Worm (Caenorhabditis elegans) whole organism, mixed stage, embryonic: ENCODE data around the gene lin-18.

Experiments used
- M03D4.4 ChIP-seq: sonication (generic microtip); optimal IDR thresholded peaks from 2 replicates; lab custom pipeline; 2017; ENCODE audit warnings: mild to moderate bottlenecking, missing genetic modification characterization, missing compliant biosample characterization
- bed-3 ChIP-seq: fragments of 200-800 bp; sonication (Bioruptor generic); optimal IDR thresholded peaks from 3 replicates; lab custom pipeline; 2018; ENCODE audit warnings: mild to moderate bottlenecking, missing genetic modification characterization, moderate library complexity, missing compliant biosample characterization
- ceh-39 ChIP-seq: fragments of 150-350 bp; optimal IDR thresholded peaks from 2 replicates; lab custom pipeline; 2014; ENCODE audit warnings: missing biosample characterization, missing genetic modification characterization
- ceh-43 ChIP-seq: fragments of 200-800 bp; sonication (Bioruptor generic); optimal IDR thresholded peaks from 2 replicates; lab custom pipeline; 2018; ENCODE audit warnings: mild to moderate bottlenecking, missing genetic modification characterization, moderate library complexity, missing compliant biosample characterization
- ceh-83 ChIP-seq: fragments of 200-800 bp; sonication (Bioruptor generic); optimal IDR thresholded peaks from 2 replicates; lab custom pipeline; 2018; ENCODE audit warnings: mild to moderate bottlenecking, missing genetic modification characterization, missing compliant biosample characterization
- ces-1 ChIP-seq: fragments of 150-350 bp; optimal IDR thresholded peaks from 2 replicates; lab custom pipeline; 2014; ENCODE audit warnings: missing biosample characterization, missing genetic modification reagents, missing genetic modification characterization
- cnd-1 ChIP-seq: fragments of 200-800 bp; sonication (Bioruptor generic); optimal IDR thresholded peaks from 2 replicates; lab custom pipeline; 2018; ENCODE audit warnings: mild to moderate bottlenecking, missing genetic modification characterization, missing compliant biosample characterization
- drap-1 ChIP-seq: fragments of 200-800 bp; sonication (Bioruptor generic); optimal IDR thresholded peaks from 3 replicates; lab custom pipeline; 2018; ENCODE audit warnings: mild to moderate bottlenecking, missing genetic modification characterization, missing compliant biosample characterization
- elt-1 ChIP-seq: sonication (generic microtip); optimal IDR thresholded peaks from 2 replicates; lab custom pipeline; 2017; ENCODE audit warnings: missing genetic modification characterization, mild to moderate bottlenecking, missing compliant biosample characterization, antibody characterized with exemption, moderate library complexity, borderline replicate concordance; ENCODE audit not compliant: insufficient read depth
- elt-3 ChIP-seq: fragments of 150-350 bp; optimal IDR thresholded peaks from 2 replicates; lab custom pipeline; 2014; ENCODE audit warnings: missing biosample characterization, missing genetic modification characterization
- flh-1 ChIP-seq: fragments of 200-800 bp; sonication (Bioruptor generic); optimal IDR thresholded peaks from 2 replicates; lab custom pipeline; 2018; ENCODE audit warnings: mild to moderate bottlenecking, missing genetic modification characterization, moderate library complexity, missing compliant biosample characterization
- ham-2 ChIP-seq: fragments of 200-800 bp; sonication (Bioruptor generic); optimal IDR thresholded peaks from 2 replicates; lab custom pipeline; 2018; ENCODE audit warnings: mild to moderate bottlenecking, missing genetic modification characterization, missing compliant biosample characterization
- hlh-1 ChIP-seq: fragments of 150-350 bp; optimal IDR thresholded peaks from 2 replicates; lab custom pipeline; 2014; ENCODE audit warnings: missing biosample characterization, missing genetic modification reagents, missing genetic modification characterization
- lin-13 ChIP-seq: fragments of 150-350 bp; optimal IDR thresholded peaks from 2 replicates; lab custom pipeline; 2014; ENCODE audit warnings: missing biosample characterization, missing genetic modification characterization
- lin-32 ChIP-seq: fragments of 200-800 bp; sonication (Bioruptor generic); optimal IDR thresholded peaks from 2 replicates; lab custom pipeline; 2018; ENCODE audit warnings: mild to moderate bottlenecking, missing genetic modification characterization, missing compliant biosample characterization
- lsy-2 ChIP-seq: fragments of 150-350 bp; optimal IDR thresholded peaks from 2 replicates; lab custom pipeline; 2014; ENCODE audit warnings: missing biosample characterization, missing genetic modification characterization
- mab-5 ChIP-seq: fragments of 150-350 bp; optimal IDR thresholded peaks from 2 replicates; lab custom pipeline; 2014; ENCODE audit warnings: missing biosample characterization, missing genetic modification characterization
- mep-1 ChIP-seq: fragments of 150-350 bp; optimal IDR thresholded peaks from 2 replicates; lab custom pipeline; 2017; ENCODE audit warnings: missing biosample characterization, missing genetic modification reagents, missing genetic modification characterization, inconsistent platforms
- mls-2 ChIP-seq: sonication (generic microtip); optimal IDR thresholded peaks from 2 replicates; lab custom pipeline; 2016; ENCODE audit warnings: mild to moderate bottlenecking, missing genetic modification characterization, moderate library complexity, missing compliant biosample characterization
- nhr-12 ChIP-seq: fragments of 150-350 bp; optimal IDR thresholded peaks from 2 replicates; lab custom pipeline; 2014; ENCODE audit warnings: missing biosample characterization, missing genetic modification characterization
- nhr-237 ChIP-seq: fragments of 150-350 bp; optimal IDR thresholded peaks from 2 replicates; lab custom pipeline; 2014; ENCODE audit warnings: missing biosample characterization, missing genetic modification characterization
- nhr-28 ChIP-seq: fragments of 150-350 bp; optimal IDR thresholded peaks from 2 replicates; lab custom pipeline; 2014; ENCODE audit warnings: missing biosample characterization, missing genetic modification characterization
- nhr-76 ChIP-seq: sonication (generic microtip); optimal IDR thresholded peaks from 2 replicates; lab custom pipeline; 2017; ENCODE audit warnings: missing biosample characterization, missing genetic modification characterization
- pha-4 ChIP-seq: fragments of 150-350 bp; optimal IDR thresholded peaks from 2 replicates; lab custom pipeline; 2018; ENCODE audit warnings: missing biosample characterization, missing genetic modification reagents, missing genetic modification characterization
- sem-2 ChIP-seq: fragments of 200-800 bp; sonication (Bioruptor generic); optimal IDR thresholded peaks from 2 replicates; lab custom pipeline; 2018; ENCODE audit warnings: mild to moderate bottlenecking, missing genetic modification characterization, missing compliant biosample characterization
- sptf-1 ChIP-seq: sonication (generic microtip); optimal IDR thresholded peaks from 2 replicates; lab custom pipeline; 2017; ENCODE audit warnings: mild to moderate bottlenecking, missing genetic modification characterization, moderate library complexity, missing compliant biosample characterization
- tbx-8 ChIP-seq: fragments of 200-800 bp; sonication (Bioruptor generic); optimal IDR thresholded peaks from 2 replicates; lab custom pipeline; 2018; ENCODE audit warnings: mild to moderate bottlenecking, missing genetic modification characterization, moderate library complexity, missing compliant biosample characterization
- unc-120 ChIP-seq: sonication (generic microtip); optimal IDR thresholded peaks from 2 replicates; lab custom pipeline; 2017; ENCODE audit warnings: missing genetic modification characterization, missing compliant biosample characterization; ENCODE audit not compliant: poor library complexity, severe bottlenecking
- unc-62 ChIP-seq: fragments of 150-350 bp; optimal IDR thresholded peaks from 2 replicates; lab custom pipeline; 2014; ENCODE audit warnings: missing biosample characterization, missing genetic modification reagents, missing genetic modification characterization
- zip-8 ChIP-seq: fragments of 150-350 bp; optimal IDR thresholded peaks from 2 replicates; lab custom pipeline; 2014; ENCODE audit warnings: missing biosample characterization, missing genetic modification characterization
- ztf-11 ChIP-seq: fragments of 150-350 bp; optimal IDR thresholded peaks from 2 replicates; lab custom pipeline; 2014; ENCODE audit warnings: missing biosample characterization, missing genetic modification characterization

Gene lin-18

DNA sequence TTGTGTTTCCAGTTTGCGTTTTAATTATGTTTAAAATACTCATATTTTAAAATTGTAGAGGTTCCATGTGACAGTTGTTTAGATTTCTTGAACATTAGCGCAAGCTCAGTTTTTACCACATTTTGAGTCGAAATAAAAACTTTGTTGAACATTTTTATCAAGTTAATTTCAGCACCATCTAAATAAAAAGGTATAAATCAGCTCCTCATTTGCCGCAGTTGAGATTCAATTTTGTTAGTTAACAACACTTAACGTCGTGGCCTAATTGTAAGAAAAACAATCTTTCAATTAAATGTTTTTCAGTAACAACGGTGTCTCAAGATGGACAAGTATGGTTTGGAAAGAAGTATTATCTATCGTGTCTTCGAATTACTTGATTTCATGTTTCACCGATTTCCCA lies 37.6 kb upstream of the lin-18 start:
- TF ChIP-seq zip-8 (tag; lab: Kevin White, UChicago), result no peak
- TF ChIP-seq unc-120 (tag; lab: Kevin White, UChicago), result no peak
- no peak for TF ChIP-seq ceh-43 (GFP tag; lab: Kevin White, UChicago)
- no peak for TF ChIP-seq sem-2 (GFP tag; lab: Kevin White, UChicago)
- TF ChIP-seq ham-2, result no peak
- TF ChIP-seq unc-62, result no peak
- TF ChIP-seq lin-13 (tag; lab: Kevin White, UChicago), result no peak
- TF ChIP-seq nhr-12, result no peak
- TF ChIP-seq tbx-8 (GFP tag; lab: Kevin White, UChicago), result no peak
- TF ChIP-seq bed-3, result no peak
- no peak for TF ChIP-seq hlh-1 (tag; lab: Kevin White, UChicago)
- TF ChIP-seq elt-1, result no peak
- no peak for TF ChIP-seq mab-5 (tag; lab: Kevin White, UChicago)
- no peak for TF ChIP-seq drap-1 (GFP tag; lab: Kevin White, UChicago)
- TF ChIP-seq lsy-2 (tag; lab: Kevin White, UChicago), result no peak
- TF ChIP-seq flh-1 (GFP tag; lab: Kevin White, UChicago), result no peak
- TF ChIP-seq ceh-83 (GFP tag; lab: Kevin White, UChicago), result no peak
- no peak for TF ChIP-seq elt-3 (tag; lab: Kevin White, UChicago)
- TF ChIP-seq ceh-39 (tag; lab: Kevin White, UChicago), result no peak

- TF ChIP-seq mls-2 (tag; lab: Kevin White, UChicago) (no peak), ceh-43 (GFP tag; lab: Kevin White, UChicago) (no peak), flh-1 (GFP tag; lab: Kevin White, UChicago) (no peak), unc-120 (tag; lab: Kevin White, UChicago) (no peak), pha-4 (tag; lab: Kevin White, UChicago) (no peak), lin-32 (GFP tag; lab: Kevin White, UChicago) (no peak), mep-1 (no peak), cnd-1 (tag; lab: Kevin White, UChicago) (no peak), mab-5 (tag; lab: Kevin White, UChicago) (no peak), nhr-28 (tag; lab: Kevin White, UChicago) (no peak), ceh-83 (GFP tag; lab: Kevin White, UChicago) (no peak)
These were observed 32.6 kb upstream of the lin-18 start, which contains the start of gene T22B2.1 for ce11 chrX:3925776-3926175. TSS of gene T22B2.1 (plus strand) at chrX:3926076.

- TF ChIP-seq elt-1 (no peak), ces-1 (GFP tag; lab: Kevin White, UChicago) (no peak), ceh-39 (tag; lab: Kevin White, UChicago) (no peak)
These were observed 27.0 kb upstream of the lin-18 start, which contains the start of gene adt-3 for ce11 chrX:3931350-3931749. TSS of gene adt-3 (plus strand) at chrX:3931650.

ce11 chrX:3932694-3933093 lies 25.7 kb upstream of the lin-18 start:
- TF ChIP-seq lin-13 (tag; lab: Kevin White, UChicago) (no peak), mab-5 (tag; lab: Kevin White, UChicago) (no peak), hlh-1 (tag; lab: Kevin White, UChicago) (no peak), zip-8 (tag; lab: Kevin White, UChicago) (no peak), ztf-11 (no peak), bed-3 (no peak), unc-120 (tag; lab: Kevin White, UChicago) (no peak), elt-1 (no peak), ceh-39 (tag; lab: Kevin White, UChicago) (no peak), nhr-76 (tag; lab: Kevin White, UChicago) (no peak), nhr-12 (no peak), ceh-83 (GFP tag; lab: Kevin White, UChicago) (no peak), ces-1 (GFP tag; lab: Kevin White, UChicago) (no peak), mls-2 (tag; lab: Kevin White, UChicago) (no peak), M03D4.4 (tag; lab: Kevin White, UChicago) (no peak), lin-32 (GFP tag; lab: Kevin White, UChicago) (no peak), flh-1 (GFP tag; lab: Kevin White, UChicago) (no peak), sptf-1 (no peak), elt-3 (tag; lab: Kevin White, UChicago) (no peak)

- no peak for TF ChIP-seq elt-1
- TF ChIP-seq nhr-237 (tag; lab: Kevin White, UChicago), result no peak
- TF ChIP-seq ceh-83 (GFP tag; lab: Kevin White, UChicago), result no peak
- no peak for TF ChIP-seq ztf-11
- no peak for TF ChIP-seq cnd-1 (tag; lab: Kevin White, UChicago)
- no peak for TF ChIP-seq zip-8 (tag; lab: Kevin White, UChicago)
- TF ChIP-seq, all 35 proteins: peak for 0
These were observed 20.9 kb upstream of the lin-18 start for ce11 chrX:3937483-3937882.
